Worm (Caenorhabditis elegans) whole organism, late embryonic: Measurements from ENCODE around the gene unc-97.
A peak's percentile ranks its signal among the peaks of the same experiment; 100 is the strongest.

Experiments used
- F13H6.1 ChIP-seq: sonication (generic microtip); optimal IDR thresholded peaks from 2 replicates; lab custom pipeline; 2016; ENCODE audit warnings: missing genetic modification characterization, missing compliant biosample characterization
- K02D7.2 ChIP-seq: sonication (generic microtip); optimal IDR thresholded peaks from 2 replicates; lab custom pipeline; 2017; ENCODE audit warnings: mild to moderate bottlenecking, missing genetic modification characterization, missing compliant biosample characterization
- Y22D7AL.16 ChIP-seq: sonication (generic microtip); optimal IDR thresholded peaks from 2 replicates; lab custom pipeline; 2016; ENCODE audit warnings: missing genetic modification characterization, missing compliant biosample characterization
- ceh-14 ChIP-seq: sonication (generic microtip); optimal IDR thresholded peaks from 2 replicates; lab custom pipeline; 2016; ENCODE audit warnings: missing genotype, missing genetic modification characterization, missing compliant biosample characterization
- ceh-18 ChIP-seq: sonication (generic microtip); optimal IDR thresholded peaks from 2 replicates; lab custom pipeline; 2016; ENCODE audit warnings: missing genetic modification characterization, missing compliant biosample characterization
- ceh-19 ChIP-seq: fragments of 200-800 bp; sonication (Bioruptor generic); optimal IDR thresholded peaks from 2 replicates; lab custom pipeline; 2018; ENCODE audit warnings: mild to moderate bottlenecking, missing genetic modification characterization, missing compliant biosample characterization
- ceh-24 ChIP-seq: sonication (generic microtip); optimal IDR thresholded peaks from 2 replicates; lab custom pipeline; 2016; ENCODE audit warnings: mild to moderate bottlenecking, missing genetic modification characterization, missing compliant biosample characterization
- ceh-30 ChIP-seq: fragments of 150-350 bp; optimal IDR thresholded peaks from 2 replicates; lab custom pipeline; 2014; ENCODE audit warnings: missing biosample characterization, missing genetic modification characterization
- ceh-34 ChIP-seq: sonication (generic microtip); optimal IDR thresholded peaks from 2 replicates; lab custom pipeline; 2016; ENCODE audit warnings: mild to moderate bottlenecking, missing genetic modification characterization, missing compliant biosample characterization
- ceh-48 ChIP-seq: sonication (generic microtip); optimal IDR thresholded peaks from 2 replicates; lab custom pipeline; 2016; ENCODE audit warnings: missing genetic modification characterization, inconsistent platforms, missing compliant biosample characterization
- dmd-4 ChIP-seq: sonication (generic microtip); optimal IDR thresholded peaks from 2 replicates; lab custom pipeline; 2016; ENCODE audit warnings: borderline replicate concordance, missing genetic modification characterization, missing compliant biosample characterization
- dve-1 ChIP-seq: sonication (generic microtip); optimal IDR thresholded peaks from 2 replicates; lab custom pipeline; 2017; ENCODE audit warnings: antibody characterized with exemption, mild to moderate bottlenecking, missing genetic modification characterization, missing compliant biosample characterization
- elt-2 ChIP-seq: sonication (generic microtip); optimal IDR thresholded peaks from 2 replicates; lab custom pipeline; 2016; ENCODE audit warnings: missing genetic modification reagents, missing genetic modification characterization, missing compliant biosample characterization
- eyg-1 ChIP-seq: sonication (generic microtip); optimal IDR thresholded peaks from 2 replicates; lab custom pipeline; 2016; ENCODE audit warnings: missing genotype, missing genetic modification characterization, missing compliant biosample characterization
- fkh-10 ChIP-seq: fragments of 150-350 bp; optimal IDR thresholded peaks from 2 replicates; lab custom pipeline; 2014; ENCODE audit warnings: missing biosample characterization, missing genetic modification reagents, missing genetic modification characterization
- fkh-6 ChIP-seq: sonication (generic microtip); optimal IDR thresholded peaks from 2 replicates; lab custom pipeline; 2016; ENCODE audit warnings: missing genetic modification characterization, missing compliant biosample characterization
- gmeb-2 ChIP-seq: sonication (generic microtip); optimal IDR thresholded peaks from 2 replicates; lab custom pipeline; 2016; ENCODE audit warnings: missing genetic modification characterization, inconsistent platforms, missing compliant biosample characterization
- hlh-30 ChIP-seq: sonication (generic microtip); optimal IDR thresholded peaks from 2 replicates; lab custom pipeline; 2017; ENCODE audit warnings: antibody characterized with exemption, missing genetic modification characterization, missing compliant biosample characterization; ENCODE audit not compliant: insufficient read depth
- hlh-6 ChIP-seq: sonication (generic microtip); optimal IDR thresholded peaks from 2 replicates; lab custom pipeline; 2016; ENCODE audit warnings: missing genotype, missing genetic modification characterization, missing compliant biosample characterization
- hlh-8 ChIP-seq: sonication (generic microtip); optimal IDR thresholded peaks from 2 replicates; lab custom pipeline; 2016; ENCODE audit warnings: missing genotype, missing genetic modification characterization, missing compliant biosample characterization
- lim-6 ChIP-seq: sonication (generic microtip); optimal IDR thresholded peaks from 2 replicates; lab custom pipeline; 2016; ENCODE audit warnings: missing genetic modification characterization, missing compliant biosample characterization
- lin-11 ChIP-seq: fragments of 200-800 bp; sonication (Bioruptor generic); optimal IDR thresholded peaks from 2 replicates; lab custom pipeline; 2018; ENCODE audit warnings: mild to moderate bottlenecking, missing genetic modification characterization, missing compliant biosample characterization
- mec-3 ChIP-seq: sonication (generic microtip); optimal IDR thresholded peaks from 2 replicates; lab custom pipeline; 2016; ENCODE audit warnings: borderline replicate concordance, missing genetic modification characterization, missing compliant biosample characterization
- nfya-1 ChIP-seq: sonication (generic microtip); optimal IDR thresholded peaks from 2 replicates; lab custom pipeline; 2017; ENCODE audit warnings: missing genetic modification characterization, mild to moderate bottlenecking, missing compliant biosample characterization, antibody characterized with exemption, moderate library complexity
- nhr-11 ChIP-seq: fragments of 150-350 bp; optimal IDR thresholded peaks from 2 replicates; lab custom pipeline; 2014; ENCODE audit warnings: missing biosample characterization, missing genetic modification characterization
- npax-4 ChIP-seq: sonication (generic microtip); optimal IDR thresholded peaks from 2 replicates; lab custom pipeline; 2016; ENCODE audit warnings: missing genetic modification characterization, missing compliant biosample characterization
- odd-2 ChIP-seq: sonication (generic microtip); optimal IDR thresholded peaks from 2 replicates; lab custom pipeline; 2017; ENCODE audit warnings: antibody characterized with exemption, mild to moderate bottlenecking, missing genetic modification characterization, missing compliant biosample characterization
- pag-3 ChIP-seq: sonication (generic microtip); optimal IDR thresholded peaks from 2 replicates; lab custom pipeline; 2016; ENCODE audit warnings: missing compliant biosample characterization, missing genetic modification characterization, borderline replicate concordance
- pax-1 ChIP-seq: fragments of 150-350 bp; optimal IDR thresholded peaks from 2 replicates; lab custom pipeline; 2014; ENCODE audit warnings: missing biosample characterization, missing genetic modification characterization
- pha-2 ChIP-seq: sonication (generic microtip); optimal IDR thresholded peaks from 2 replicates; lab custom pipeline; 2017; ENCODE audit warnings: mild to moderate bottlenecking, missing genetic modification characterization, missing compliant biosample characterization
- ref-2 ChIP-seq: sonication (generic microtip); optimal IDR thresholded peaks from 2 replicates; lab custom pipeline; 2016; ENCODE audit warnings: missing genetic modification characterization, missing compliant biosample characterization
- rnt-1 ChIP-seq: sonication (generic microtip); optimal IDR thresholded peaks from 2 replicates; lab custom pipeline; 2016; ENCODE audit warnings: missing genetic modification characterization, missing compliant biosample characterization
- sdc-2 ChIP-seq: sonication (generic microtip); optimal IDR thresholded peaks from 2 replicates; lab custom pipeline; 2016; ENCODE audit warnings: missing genotype, missing genetic modification characterization, missing compliant biosample characterization
- syd-9 ChIP-seq: sonication (generic microtip); optimal IDR thresholded peaks from 2 replicates; lab custom pipeline; 2016; ENCODE audit warnings: mild to moderate bottlenecking, missing genetic modification characterization, moderate library complexity, missing compliant biosample characterization
- tbx-2 ChIP-seq: sonication (generic microtip); optimal IDR thresholded peaks from 2 replicates; lab custom pipeline; 2016; ENCODE audit warnings: missing genetic modification characterization, missing compliant biosample characterization
- ttx-3 ChIP-seq: sonication (generic microtip); optimal IDR thresholded peaks from 2 replicates; lab custom pipeline; 2016; ENCODE audit warnings: missing genetic modification reagents, missing genetic modification characterization, missing compliant biosample characterization
- unc-3 ChIP-seq, 2 experiments: fragments of 200-800 bp in 1 of 2; sonication (Bioruptor generic) in 1 of 2; sonication (generic microtip) in 1 of 2; conservative IDR thresholded peaks in 1 of 2; optimal IDR thresholded peaks in 1 of 2; 2 replicates each; pipeline versions ENCODE4 v1.3.6 to Lab custom; 2016 to 2022; ENCODE audit warnings: missing compliant biosample characterization in 2 of 2, missing genetic modification characterization in 2 of 2, missing genetic modification reagents in 1 of 2
- unc-42 ChIP-seq: sonication (generic microtip); optimal IDR thresholded peaks from 2 replicates; lab custom pipeline; 2016; ENCODE audit warnings: missing genotype, missing genetic modification characterization, missing compliant biosample characterization
- unc-55 ChIP-seq: sonication (generic microtip); optimal IDR thresholded peaks from 2 replicates; lab custom pipeline; 2017; ENCODE audit warnings: missing biosample characterization, missing genetic modification reagents, missing genetic modification characterization

Gene unc-97

ce11 chrX:5592517-5593183 is at the start of gene unc-97:
unc-97 (plus strand) TSS chrX:5593133.
- TF ChIP-seq K02D7.2 (tag; lab: Kevin White, UChicago): no peak
- no peak for TF ChIP-seq ceh-24 (tag; lab: Kevin White, UChicago)
- no peak for TF ChIP-seq gmeb-2 (tag; lab: Kevin White, UChicago)
- TF ChIP-seq ttx-3 (tag; lab: Kevin White, UChicago): no peak
- TF ChIP-seq npax-4: no peak
- TF ChIP-seq lin-11 (tag; lab: Kevin White, UChicago): no peak
- TF ChIP-seq nhr-11 (tag; lab: Kevin White, UChicago): no peak
- no peak for TF ChIP-seq F13H6.1 (tag; lab: Kevin White, UChicago)
- no peak for TF ChIP-seq hlh-6 (tag; lab: Kevin White, UChicago)
- no peak for TF ChIP-seq syd-9 (tag; lab: Kevin White, UChicago)
- TF ChIP-seq pha-2 (tag; lab: Kevin White, UChicago): no peak
- TF ChIP-seq hlh-8: no peak
- TF ChIP-seq pag-3 (tag; lab: Kevin White, UChicago): no peak
- TF ChIP-seq ceh-34 (tag; lab: Kevin White, UChicago): no peak
- TF ChIP-seq unc-55 (GFP tag; lab: Kevin White, UChicago): peak; percentile 36
- TF ChIP-seq lim-6 (tag; lab: Kevin White, UChicago): no peak
- no peak for TF ChIP-seq Y22D7AL.16
- TF ChIP-seq hlh-30 (tag; lab: Kevin White, UChicago): no peak
- no peak for TF ChIP-seq mec-3
- TF ChIP-seq dmd-4 (tag; lab: Kevin White, UChicago): no peak
- TF ChIP-seq ceh-18 (tag; lab: Kevin White, UChicago): peak; percentile 40
- no peak for TF ChIP-seq unc-3 (GFP tag; conservative IDR thresholded peaks at IDR 0.05; lab: Robert Waterston, UW)
- TF ChIP-seq unc-3 (tag; optimal IDR thresholded peaks at IDR 0.05; lab: Kevin White, UChicago): no peak
- no peak for TF ChIP-seq eyg-1
- TF ChIP-seq tbx-2 (tag; lab: Kevin White, UChicago): no peak
- peak; percentile 33 for TF ChIP-seq rnt-1 (tag; lab: Kevin White, UChicago)
- no peak for TF ChIP-seq ceh-30 (tag; lab: Kevin White, UChicago)
- no peak for TF ChIP-seq ceh-48 (tag; lab: Kevin White, UChicago)

ce11 chrX:5543651-5544050 is 49.3 kb upstream of the unc-97 start, which contains the start of gene C54G7.1:
C54G7.1 (plus strand) TSS chrX:5543951.
- TF ChIP-seq odd-2 (tag; lab: Kevin White, UChicago): no peak
- TF ChIP-seq ceh-19: no peak
- no peak for TF ChIP-seq ref-2 (tag; lab: Kevin White, UChicago)
- no peak for TF ChIP-seq unc-42 (tag; lab: Kevin White, UChicago)
- no peak for TF ChIP-seq dve-1 (tag; lab: Kevin White, UChicago)
- TF ChIP-seq nfya-1: no peak
- TF ChIP-seq ceh-14 (tag; lab: Kevin White, UChicago): no peak
- no peak for TF ChIP-seq unc-55 (GFP tag; lab: Kevin White, UChicago)
- no peak for TF ChIP-seq fkh-6
- TF ChIP-seq Y22D7AL.16: no peak
- TF ChIP-seq tbx-2 (tag; lab: Kevin White, UChicago): no peak
- no peak for TF ChIP-seq pax-1 (tag; lab: Kevin White, UChicago)
- TF ChIP-seq, all 69 proteins: peak for 0

ce11 chrX:5547828-5548227 is 45.1 kb upstream of the unc-97 start:
- TF ChIP-seq elt-2 (no peak), ttx-3 (tag; lab: Kevin White, UChicago) (no peak), unc-42 (tag; lab: Kevin White, UChicago) (no peak), sdc-2 (tag; lab: Kevin White, UChicago) (no peak), unc-3 (GFP tag; conservative IDR thresholded peaks at IDR 0.05; lab: Robert Waterston, UW) (no peak), unc-3 (tag; optimal IDR thresholded peaks at IDR 0.05; lab: Kevin White, UChicago) (no peak), fkh-10 (GFP tag; lab: Kevin White, UChicago) (no peak)
